Fruit fly (Drosophila melanogaster) whole organism, embryonic: ENCODE measurements around the gene Bace.

Experiments used
- Ada2b ChIP-seq: fragments of 200-800 bp; sonication (Bioruptor generic); IDR thresholded peaks from 2 replicates; pipeline ENCODE4 v1.3.6; 2022; ENCODE audit warnings: missing biosample characterization, missing genetic modification characterization
- Adf1 ChIP-seq: fragments of 200-800 bp; sonication (Bioruptor generic); IDR thresholded peaks from 2 replicates; pipeline ENCODE4 v1.3.6; 2022; ENCODE audit warnings: missing biosample characterization, missing genetic modification characterization
- Atf3 ChIP-seq: fragments of 200-800 bp; sonication (Bioruptor generic); optimal IDR thresholded peaks from 3 replicates; lab custom pipeline; 2016; ENCODE audit warnings: missing biosample characterization, missing genetic modification characterization
- C15 ChIP-seq: fragments of 200-800 bp; sonication (Bioruptor generic); IDR thresholded peaks from 3 replicates; pipeline ENCODE4 v1.3.6; 2022; ENCODE audit warnings: missing biosample characterization, missing genetic modification characterization
- CG10147 ChIP-seq: fragments of 200-800 bp; sonication (Bioruptor generic); optimal IDR thresholded peaks from 2 replicates; lab custom pipeline; 2019; ENCODE audit warnings: missing biosample characterization, mild to moderate bottlenecking, missing genetic modification characterization, moderate library complexity
- CG10274 ChIP-seq: fragments of 200-800 bp; sonication (Bioruptor generic); optimal IDR thresholded peaks from 3 replicates; lab custom pipeline; 2017; ENCODE audit warnings: missing biosample characterization, mild to moderate bottlenecking, missing genetic modification characterization
- CG10366 ChIP-seq: fragments of 200-800 bp; sonication (Bioruptor generic); IDR thresholded peaks from 2 replicates; pipeline ENCODE4 v1.3.6; 2022; ENCODE audit warnings: missing biosample characterization, missing genetic modification characterization
- CG13775 ChIP-seq: fragments of 200-800 bp; sonication (Bioruptor generic); optimal IDR thresholded peaks from 3 replicates; lab custom pipeline; 2017; ENCODE audit warnings: missing biosample characterization, mild to moderate bottlenecking, missing genetic modification characterization
- CG14441 ChIP-seq: fragments of 200-800 bp; sonication (Bioruptor generic); IDR thresholded peaks from 2 replicates; pipeline ENCODE4 v1.3.6; 2022; ENCODE audit warnings: missing biosample characterization, missing genetic modification characterization
- CG16815 ChIP-seq: fragments of 200-800 bp; sonication (Bioruptor generic); optimal IDR thresholded peaks from 3 replicates; lab custom pipeline; 2017; ENCODE audit warnings: missing biosample characterization, mild to moderate bottlenecking, missing genetic modification characterization
- CG17328 ChIP-seq: fragments of 200-800 bp; sonication (Bioruptor generic); IDR thresholded peaks from 2 replicates; pipeline ENCODE4 v1.3.6; 2022; ENCODE audit warnings: missing biosample characterization, missing genetic modification characterization
- CG2202 ChIP-seq: fragments of 200-800 bp; sonication (Bioruptor generic); optimal IDR thresholded peaks from 2 replicates; lab custom pipeline; 2018; ENCODE audit warnings: missing biosample characterization, mild to moderate bottlenecking, missing genetic modification characterization
- CG30431 ChIP-seq: fragments of 200-800 bp; sonication (Bioruptor generic); optimal IDR thresholded peaks from 2 replicates; lab custom pipeline; 2017; ENCODE audit warnings: missing biosample characterization, missing genetic modification characterization
- CG4328 ChIP-seq: fragments of 200-800 bp; sonication (Bioruptor generic); optimal IDR thresholded peaks from 3 replicates; lab custom pipeline; 2017; ENCODE audit warnings: missing biosample characterization, missing genetic modification reagents, missing genetic modification characterization
- CG6854 ChIP-seq: fragments of 200-800 bp; sonication (Bioruptor generic); optimal IDR thresholded peaks from 3 replicates; lab custom pipeline; 2017; ENCODE audit warnings: missing biosample characterization, mild to moderate bottlenecking, missing genetic modification characterization
- CG7357 ChIP-seq: fragments of 200-800 bp; sonication (Bioruptor generic); IDR thresholded peaks from 3 replicates; pipeline ENCODE4 v1.3.6; 2022; ENCODE audit warnings: missing biosample characterization, missing genetic modification characterization
- CG7556 ChIP-seq: fragments of 200-800 bp; sonication (Bioruptor generic); optimal IDR thresholded peaks from 2 replicates; lab custom pipeline; 2017; ENCODE audit warnings: missing biosample characterization, mild to moderate bottlenecking, missing genetic modification characterization
- CG8478 ChIP-seq: fragments of >200 bp; optimal IDR thresholded peaks from 2 replicates; lab custom pipeline; 2018
- Dfd ChIP-seq, 2 experiments: fragments of >200 bp; optimal IDR thresholded peaks; 2 replicates each; lab custom pipeline; 2017; ENCODE audit warnings: missing biosample characterization in 2 of 2, missing genetic modification characterization in 2 of 2
- Doc2 ChIP-seq: fragments of 200-800 bp; sonication (Bioruptor generic); IDR thresholded peaks from 2 replicates; pipeline ENCODE4 v1.3.6; 2022; ENCODE audit warnings: missing biosample characterization, missing genetic modification characterization
- Doc3 ChIP-seq: fragments of 200-800 bp; sonication (Bioruptor generic); IDR thresholded peaks from 3 replicates; pipeline ENCODE4 v1.3.6; 2022; ENCODE audit warnings: missing biosample characterization, missing genetic modification characterization; ENCODE audit not compliant: partially characterized antibody
- Dref ChIP-seq: fragments of 200-800 bp; sonication (Bioruptor generic); IDR thresholded peaks from 2 replicates; pipeline ENCODE4 v1.3.6; 2022; ENCODE audit warnings: missing biosample characterization, missing genetic modification characterization
- HLH4C ChIP-seq: fragments of 200-800 bp; sonication (Bioruptor generic); IDR thresholded peaks from 3 replicates; pipeline ENCODE4 v1.3.6; 2022; ENCODE audit warnings: missing biosample characterization, missing genetic modification characterization; ENCODE audit not compliant: partially characterized antibody
- Hand ChIP-seq: fragments of 200-800 bp; sonication (Bioruptor generic); optimal IDR thresholded peaks from 2 replicates; lab custom pipeline; 2017; ENCODE audit warnings: mild to moderate bottlenecking, missing biosample characterization, missing genetic modification reagents, missing genetic modification characterization
- Hey ChIP-seq: fragments of 200-800 bp; sonication (Bioruptor generic); optimal IDR thresholded peaks from 3 replicates; lab custom pipeline; 2018; ENCODE audit warnings: missing biosample characterization, mild to moderate bottlenecking, missing genetic modification characterization
- Lim3 ChIP-seq: fragments of 200-800 bp; sonication (Bioruptor generic); IDR thresholded peaks from 2 replicates; pipeline ENCODE4 v1.3.6; 2022; ENCODE audit warnings: missing biosample characterization, missing genetic modification characterization
- MESR4 ChIP-seq: fragments of 200-800 bp; sonication (Bioruptor generic); optimal IDR thresholded peaks from 2 replicates; lab custom pipeline; 2018; ENCODE audit warnings: missing biosample characterization, mild to moderate bottlenecking, missing genetic modification characterization, moderate library complexity
- Ptx1 ChIP-seq: fragments of 200-800 bp; sonication (Bioruptor generic); IDR thresholded peaks from 2 replicates; pipeline ENCODE4 v1.3.6; 2022; ENCODE audit warnings: missing biosample characterization, missing genetic modification characterization
- Six4 ChIP-seq: fragments of 200-800 bp; sonication (Bioruptor generic); optimal IDR thresholded peaks from 2 replicates; lab custom pipeline; 2016; ENCODE audit warnings: missing biosample characterization, missing genetic modification characterization
- Trl ChIP-seq, 3 experiments: fragments of >200 bp in 2 of 3; fragments of 200-800 bp in 1 of 3; sonication (Bioruptor generic) in 1 of 3; optimal IDR thresholded peaks; 2 replicates in 1 of 3; 3 replicates in 2 of 3; lab custom pipeline; 2016 to 2017; ENCODE audit warnings: missing biosample characterization in 1 of 3, missing genetic modification characterization in 1 of 3
- Xbp1 ChIP-seq: fragments of 200-800 bp; sonication (Bioruptor generic); optimal IDR thresholded peaks from 3 replicates; lab custom pipeline; 2016; ENCODE audit warnings: missing biosample characterization, mild to moderate bottlenecking, missing genetic modification characterization
- ase ChIP-seq: fragments of 200-800 bp; sonication (Bioruptor generic); IDR thresholded peaks from 3 replicates; pipeline ENCODE4 v1.3.6; 2022; ENCODE audit warnings: missing biosample characterization, missing genetic modification characterization
- ato ChIP-seq: fragments of 200-800 bp; sonication (Bioruptor generic); IDR thresholded peaks from 2 replicates; pipeline ENCODE4 v1.3.6; 2022; ENCODE audit warnings: missing biosample characterization, missing genetic modification characterization; ENCODE audit not compliant: partially characterized antibody
- bcd ChIP-seq: fragments of 200-800 bp; sonication (Bioruptor generic); optimal IDR thresholded peaks from 2 replicates; lab custom pipeline; 2017; ENCODE audit warnings: missing biosample characterization, mild to moderate bottlenecking, missing genetic modification characterization
- ci ChIP-seq: fragments of 200-800 bp; sonication (Bioruptor generic); IDR thresholded peaks from 3 replicates; pipeline ENCODE4 v1.3.6; 2022; ENCODE audit warnings: missing biosample characterization, missing genetic modification characterization
- dpn ChIP-seq, 2 experiments: fragments of 200-800 bp; sonication (Bioruptor generic); optimal IDR thresholded peaks; 3 replicates each; lab custom pipeline; 2016; ENCODE audit warnings: missing biosample characterization in 2 of 2, missing genetic modification characterization in 2 of 2
- dysf ChIP-seq: fragments of 200-800 bp; sonication (Bioruptor generic); IDR thresholded peaks from 3 replicates; pipeline ENCODE4 v1.3.6; 2022; ENCODE audit warnings: missing biosample characterization, missing genetic modification characterization
- emc ChIP-seq: fragments of 200-800 bp; sonication (Bioruptor generic); optimal IDR thresholded peaks from 2 replicates; lab custom pipeline; 2016; ENCODE audit warnings: missing biosample characterization, missing genetic modification characterization
- grn ChIP-seq: fragments of 200-800 bp; sonication (Bioruptor generic); optimal IDR thresholded peaks from 3 replicates; lab custom pipeline; 2017; ENCODE audit warnings: missing biosample characterization, missing genetic modification characterization
- hb ChIP-seq: fragments of 200-800 bp; sonication (Bioruptor generic); IDR thresholded peaks from 3 replicates; pipeline ENCODE4 v1.3.6; 2022; ENCODE audit warnings: missing biosample characterization, missing genetic modification characterization; ENCODE audit not compliant: partially characterized antibody
- lilli ChIP-seq: fragments of 200-800 bp; sonication (Bioruptor generic); optimal IDR thresholded peaks from 3 replicates; lab custom pipeline; 2016; ENCODE audit warnings: missing biosample characterization, missing genetic modification characterization
- lola ChIP-seq, 3 experiments: fragments of >200 bp in 2 of 3; fragments of 200-800 bp in 1 of 3; sonication (Bioruptor generic) in 1 of 3; optimal IDR thresholded peaks; 2 replicates each; lab custom pipeline; 2017 to 2019; ENCODE audit warnings: missing biosample characterization in 3 of 3, missing genetic modification characterization in 3 of 3, mild to moderate bottlenecking in 1 of 3, moderate library complexity in 1 of 3
- lov ChIP-seq, 2 experiments: fragments of 200-800 bp in 1 of 2; fragments of >200 bp in 1 of 2; sonication (Bioruptor generic) in 1 of 2; IDR thresholded peaks in 1 of 2; optimal IDR thresholded peaks in 1 of 2; 2 replicates in 1 of 2; 3 replicates in 1 of 2; pipeline versions ENCODE4 v1.3.6 to Lab custom; 2017 to 2022; ENCODE audit warnings: missing biosample characterization in 1 of 2, missing genetic modification characterization in 1 of 2
- mam ChIP-seq: fragments of 200-800 bp; sonication (Bioruptor generic); optimal IDR thresholded peaks from 3 replicates; lab custom pipeline; 2016; ENCODE audit warnings: missing biosample characterization, missing genetic modification characterization
- onecut ChIP-seq: fragments of 200-800 bp; sonication (Bioruptor generic); IDR thresholded peaks from 2 replicates; pipeline ENCODE4 v1.3.6; 2022; ENCODE audit warnings: missing biosample characterization, missing genetic modification characterization
- p53 ChIP-seq: fragments of 200-800 bp; sonication (Bioruptor generic); optimal IDR thresholded peaks from 2 replicates; lab custom pipeline; 2016; ENCODE audit warnings: missing biosample characterization, missing genetic modification characterization
- peb ChIP-seq: fragments of 200-800 bp; sonication (Bioruptor generic); IDR thresholded peaks from 2 replicates; pipeline ENCODE4 v1.3.6; 2022; ENCODE audit warnings: missing biosample characterization, missing genetic modification characterization
- sens ChIP-seq: fragments of 200-800 bp; sonication (Bioruptor generic); peaks from one replicate; lab custom pipeline; 2016; ENCODE audit warnings: missing biosample characterization, missing genetic modification characterization
- ssp ChIP-seq: fragments of 200-800 bp; sonication (Bioruptor generic); IDR thresholded peaks from 2 replicates; pipeline ENCODE4 v1.3.6; 2022; ENCODE audit warnings: missing biosample characterization, missing genetic modification characterization
- tna ChIP-seq: fragments of 200-800 bp; sonication (Bioruptor generic); IDR thresholded peaks from 2 replicates; pipeline ENCODE4 v1.3.6; 2022; ENCODE audit warnings: missing biosample characterization, missing genetic modification characterization; ENCODE audit not compliant: partially characterized antibody
- zf30C ChIP-seq: fragments of 200-800 bp; sonication (Bioruptor generic); optimal IDR thresholded peaks from 3 replicates; lab custom pipeline; 2018; ENCODE audit warnings: missing biosample characterization, mild to moderate bottlenecking, missing genetic modification characterization

Bace gene

dm6 chr2L:8528318-8528717, 32.2 kb upstream of the Bace start, which contains the start of the genes lmgA and lmgB (continued):
- peak; percentile 95 for TF ChIP-seq MESR4 (GFP tag; lab: Kevin White, UChicago)
- peak; percentile 97 for TF ChIP-seq HLH4C (GFP tag; lab: Robert Waterston, UW)
- peak; percentile 97 for TF ChIP-seq Dref (GFP tag; lab: Robert Waterston, UW)
- TF ChIP-seq CG17328 (GFP tag; lab: Robert Waterston, UW) = no peak
- TF ChIP-seq Hey = no peak
- TF ChIP-seq hb (GFP tag; lab: Robert Waterston, UW) = peak; percentile 88
- TF ChIP-seq Doc2 (GFP tag; lab: Robert Waterston, UW) = no peak
- no peak for TF ChIP-seq ase (GFP tag; lab: Robert Waterston, UW)
- no peak for TF ChIP-seq p53 (GFP tag; lab: Kevin White, UChicago)
- TF ChIP-seq lilli (GFP tag; lab: Kevin White, UChicago) = peak; percentile 70
- TF ChIP-seq CG14441 (GFP tag; lab: Robert Waterston, UW) = peak; percentile 35; the same call in 1 of the 2 replicates
- TF ChIP-seq bcd = peak; percentile 58
- no peak for TF ChIP-seq C15
- peak; percentile 89 for TF ChIP-seq tna (GFP tag; lab: Robert Waterston, UW)
- TF ChIP-seq CG6854 (GFP tag; lab: Kevin White, UChicago) = no peak
- TF ChIP-seq lola (GFP tag; optimal IDR thresholded peaks at IDR 0.05; lab: Kevin White, UChicago) = no peak
- no peak for TF ChIP-seq ssp
- peak in 1 of 2 experiments; percentile 4 for TF ChIP-seq Dfd (GFP tag; optimal IDR thresholded peaks at IDR 0.05; lab: Kevin White, UChicago)
- TF ChIP-seq Xbp1 (GFP tag; lab: Kevin White, UChicago) = peak; percentile 72
- TF ChIP-seq Doc3 = peak; percentile 79
- no peak for TF ChIP-seq CG10274 (GFP tag; lab: Kevin White, UChicago)
- no peak for TF ChIP-seq CG30431 (GFP tag; lab: Kevin White, UChicago)
- no peak for TF ChIP-seq Adf1 (GFP tag; lab: Robert Waterston, UW)
- TF ChIP-seq sens (GFP tag; lab: Kevin White, UChicago) = peak; percentile 22
- no peak for TF ChIP-seq CG7357 (GFP tag; lab: Robert Waterston, UW)
- TF ChIP-seq ato = peak; percentile 89
- TF ChIP-seq peb (GFP tag; lab: Robert Waterston, UW) = no peak
- TF ChIP-seq zf30C (GFP tag; lab: Kevin White, UChicago) = no peak
- no peak for TF ChIP-seq Trl (optimal IDR thresholded peaks at IDR 0.05; lab: Kevin White, UChicago)
- TF ChIP-seq Trl (GFP tag; optimal IDR thresholded peaks at IDR 0.05; lab: Kevin White, UChicago) = peak; percentile 7
- no peak for TF ChIP-seq CG8478
- peak; percentile 36; the same call in 1 of the 3 replicates for TF ChIP-seq ci (GFP tag; lab: Robert Waterston, UW)
- TF ChIP-seq CG10147 (GFP tag; lab: Kevin White, UChicago) = peak; percentile 8
- TF ChIP-seq Hand (GFP tag; lab: Kevin White, UChicago) = no peak
- TF ChIP-seq CG10366 (GFP tag; lab: Robert Waterston, UW) = no peak
- no peak for TF ChIP-seq CG7556
- no peak for TF ChIP-seq Atf3
- peak; percentile 17; the same call in 1 of the 3 replicates for TF ChIP-seq dysf (GFP tag; lab: Robert Waterston, UW)
- TF ChIP-seq dpn (GFP tag; optimal IDR thresholded peaks at IDR 0.05; lab: Kevin White, UChicago) = peak; percentile 14 to 71
- TF ChIP-seq Six4 (GFP tag; lab: Kevin White, UChicago) = peak; percentile 14
- no peak for TF ChIP-seq CG16815 (GFP tag; lab: Kevin White, UChicago)
- TF ChIP-seq CG13775 = peak; percentile 40
- TF ChIP-seq Ptx1 (GFP tag; lab: Robert Waterston, UW) = peak; percentile 65
- no peak for TF ChIP-seq lov (optimal IDR thresholded peaks at IDR 0.05; lab: Kevin White, UChicago)
- TF ChIP-seq lov (GFP tag; IDR thresholded peaks at IDR 0.05; lab: Robert Waterston, UW) = no peak
- TF ChIP-seq CG2202 (tag; lab: Kevin White, UChicago) = no peak
- TF ChIP-seq CG4328 (GFP tag; lab: Kevin White, UChicago) = no peak
- no peak for TF ChIP-seq grn (GFP tag; lab: Kevin White, UChicago)
- peak; percentile 52 for TF ChIP-seq onecut (GFP tag; lab: Robert Waterston, UW)
- TF ChIP-seq Lim3 = no peak
- TF ChIP-seq mam (GFP tag; lab: Kevin White, UChicago) = peak; percentile 53
- TF ChIP-seq emc (GFP tag; lab: Kevin White, UChicago) = no peak
- 0 out of 2 replicates have a peak, but pooled peaks have one; percentile 17 for TF ChIP-seq Ada2b (GFP tag; lab: Robert Waterston, UW)
